Fruit fly (Drosophila melanogaster): Measurements from ENCODE around the gene Gmd.

DNA sequence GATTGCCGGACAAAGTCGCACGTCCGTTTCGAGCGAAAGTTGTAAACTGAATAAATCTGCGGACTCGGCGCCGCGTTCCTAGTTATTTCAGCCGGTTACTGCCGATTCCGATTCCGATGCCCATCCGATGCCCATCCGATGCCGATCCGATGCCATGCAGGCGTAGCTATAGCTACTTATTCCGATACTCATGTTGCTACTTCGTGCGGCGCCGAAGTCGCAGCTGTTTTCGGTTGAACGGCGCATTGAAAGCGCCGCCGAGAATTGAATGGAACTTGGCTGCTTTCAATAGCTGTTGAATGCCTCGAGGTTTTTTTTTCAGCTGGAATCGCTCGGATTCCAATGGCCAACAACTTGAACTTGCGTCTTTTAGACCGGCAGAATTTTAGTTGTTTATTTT is 48.5 kb downstream of the Gmd start:
- TF ChIP-seq CG8478 (optimal IDR thresholded peaks at IDR 0.05) (no peak), CTCF (optimal IDR thresholded peaks at IDR 0.05) (no peak)

All from S2 (cell line).